Worm (Caenorhabditis elegans): Measurements from ENCODE around the gene F58D2.3.

The F58D2.3 gene

ce11 chrIV:13167534-13167933 lies 13.1 kb downstream of the F58D2.3 start:
- no peak for TF ChIP-seq W03F9.2 (tag; optimal IDR thresholded peaks at IDR 0.05)
- TF ChIP-seq dao-5 (tag; optimal IDR thresholded peaks at IDR 0.05), result no peak
- TF ChIP-seq him-1 (tag; optimal IDR thresholded peaks at IDR 0.05), result no peak

ce11 chrIV:13165181-13165580 lies 15.4 kb downstream of the F58D2.3 start, which contains the start of gene scl-14:
Gene scl-14, plus strand, starts transcription at chrIV:13165481.
- TF ChIP-seq W03F9.2 (tag; optimal IDR thresholded peaks at IDR 0.05) (no peak), him-1 (tag; optimal IDR thresholded peaks at IDR 0.05) (no peak), dao-5 (tag; optimal IDR thresholded peaks at IDR 0.05) (no peak)

- no peak for TF ChIP-seq dao-5 (tag; optimal IDR thresholded peaks at IDR 0.05)
- no peak for TF ChIP-seq him-1 (tag; optimal IDR thresholded peaks at IDR 0.05)
- TF ChIP-seq W03F9.2 (tag; optimal IDR thresholded peaks at IDR 0.05), result no peak
These were observed 26.0 kb downstream of the F58D2.3 start, which contains the start of the genes crld-1 and msh-5 for ce11 chrIV:13154391-13155283. Gene crld-1, minus strand, starts transcription at chrIV:13154441. Gene msh-5, plus strand, starts transcription at chrIV:13155233.

DNA sequence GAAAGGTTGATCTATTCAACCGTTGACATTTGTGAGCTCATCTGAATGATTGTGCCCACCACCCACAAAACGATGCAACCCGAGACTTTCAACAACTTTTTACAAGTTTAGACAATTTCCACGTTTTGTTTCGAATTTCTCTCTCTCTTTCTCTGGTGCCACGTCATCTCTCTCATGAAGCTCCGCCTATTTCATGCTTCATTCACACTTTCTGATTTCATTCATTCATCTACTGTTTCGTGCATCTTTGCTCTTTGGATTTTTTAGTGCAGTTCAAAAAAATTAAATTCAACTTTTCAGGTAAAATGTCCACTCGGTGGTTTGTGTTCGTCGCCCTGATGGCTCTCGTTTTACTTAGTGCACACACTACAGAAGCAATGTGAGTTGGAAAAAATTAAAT lies 31.3 kb downstream of the F58D2.3 start, which contains the start of gene nlp-79:
Gene nlp-79 (plus strand): TSS at position 301 of the 400 bp plus-strand sequence.
- TF ChIP-seq W03F9.2 (tag; optimal IDR thresholded peaks at IDR 0.05) (no peak), dao-5 (tag; optimal IDR thresholded peaks at IDR 0.05) (no peak), him-1 (tag; optimal IDR thresholded peaks at IDR 0.05) (no peak)

DNA sequence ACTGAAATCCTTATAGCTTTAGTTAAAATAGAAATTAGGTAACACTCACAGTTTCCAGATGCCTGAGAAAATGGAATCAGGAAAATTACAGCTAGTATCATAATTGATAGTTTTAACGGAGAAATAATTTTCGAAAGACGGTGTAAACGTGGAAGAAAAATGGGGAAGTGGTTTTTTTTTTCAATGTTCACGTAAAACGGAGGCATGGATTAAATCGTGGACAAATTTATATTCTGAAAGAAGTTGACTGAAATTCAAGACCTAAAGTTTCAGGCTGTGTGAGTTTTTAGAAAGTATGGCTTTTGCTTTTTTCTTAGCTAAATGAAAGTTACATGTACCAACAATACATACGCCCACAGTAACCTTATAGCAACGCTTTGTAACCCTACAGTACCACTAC lies 38.4 kb downstream of the F58D2.3 start, which contains the start of gene spe-43:
Gene spe-43 (minus strand): TSS at position 101 of the 400 bp plus-strand sequence.
- TF ChIP-seq him-1 (tag; optimal IDR thresholded peaks at IDR 0.05) (no peak), dao-5 (tag; optimal IDR thresholded peaks at IDR 0.05) (no peak), W03F9.2 (tag; optimal IDR thresholded peaks at IDR 0.05) (no peak)

Data from whole organism, L4/young adult.